Worm (Caenorhabditis elegans) whole organism, mixed stage, embryonic: ENCODE results near the gene F52E10.2.

ENCODE experiments used
- elt-1 ChIP-seq: sonication (generic microtip); optimal IDR thresholded peaks from 2 replicates; lab custom pipeline; 2017; ENCODE audit warnings: missing genetic modification characterization, mild to moderate bottlenecking, missing compliant biosample characterization, antibody characterized with exemption, moderate library complexity, borderline replicate concordance; ENCODE audit not compliant: insufficient read depth
- lin-13 ChIP-seq: fragments of 150-350 bp; optimal IDR thresholded peaks from 2 replicates; lab custom pipeline; 2014; ENCODE audit warnings: missing biosample characterization, missing genetic modification characterization
- nhr-237 ChIP-seq: fragments of 150-350 bp; optimal IDR thresholded peaks from 2 replicates; lab custom pipeline; 2014; ENCODE audit warnings: missing biosample characterization, missing genetic modification characterization
- pha-4 ChIP-seq: fragments of 150-350 bp; optimal IDR thresholded peaks from 2 replicates; lab custom pipeline; 2018; ENCODE audit warnings: missing biosample characterization, missing genetic modification reagents, missing genetic modification characterization
- unc-120 ChIP-seq: sonication (generic microtip); optimal IDR thresholded peaks from 2 replicates; lab custom pipeline; 2017; ENCODE audit warnings: missing genetic modification characterization, missing compliant biosample characterization; ENCODE audit not compliant: poor library complexity, severe bottlenecking
- unc-62 ChIP-seq: fragments of 150-350 bp; optimal IDR thresholded peaks from 2 replicates; lab custom pipeline; 2014; ENCODE audit warnings: missing biosample characterization, missing genetic modification reagents, missing genetic modification characterization

- TF ChIP-seq unc-120 (tag; lab: Kevin White, UChicago) (no peak), lin-13 (tag; lab: Kevin White, UChicago) (no peak), unc-62 (GFP tag; lab: Kevin White, UChicago) (no peak), elt-1 (tag; lab: Kevin White, UChicago) (no peak), pha-4 (tag; lab: Kevin White, UChicago) (no peak), nhr-237 (tag; lab: Kevin White, UChicago) (no peak)
Measured at ce11 chrX:16327229-16327628, 44.2 kb upstream of the F52E10.2 start.
